Worm (Caenorhabditis elegans): ENCODE data around the gene Y38E10A.14.
A peak's percentile ranks its signal among the peaks of the same experiment; 100 is the strongest.

Gene Y38E10A.14

ce11 chrII:12603667-12604621 is 20.4 kb downstream of the Y38E10A.14 start, which contains the start of the genes ceh-100 and lips-15:
TSS of gene ceh-100 (minus strand) at chrII:12603680.
TSS of gene lips-15 (plus strand) at chrII:12604386.
- TF ChIP-seq klf-2 (GFP tag; conservative IDR thresholded peaks at IDR 0.05) (no peak), flt-1 (GFP tag; IDR thresholded peaks at IDR 0.05) (no peak), T22C8.4 (GFP tag; IDR thresholded peaks at IDR 0.05) (peak; percentile 44; the same call in 1 of the 2 replicates), med-1 (GFP tag; optimal IDR thresholded peaks at IDR 0.05; ENCODE audit: insufficient read depth) (no peak), ztf-23 (GFP tag; IDR thresholded peaks at IDR 0.05) (no peak)

ce11 chrII:12580952-12581351 is 43.4 kb downstream of the Y38E10A.14 start, which contains the start of gene clec-4:
TSS of gene clec-4 (minus strand) at chrII:12581113.
- no peak for TF ChIP-seq ref-1 (GFP tag; conservative IDR thresholded peaks at IDR 0.05)
- TF ChIP-seq ztf-29 (GFP tag; IDR thresholded peaks at IDR 0.05) = no peak
- TF ChIP-seq tab-1 (GFP tag; IDR thresholded peaks at IDR 0.05) = no peak
- no peak for TF ChIP-seq ztf-23 (GFP tag; IDR thresholded peaks at IDR 0.05)
- TF ChIP-seq flt-1 (GFP tag; IDR thresholded peaks at IDR 0.05) = no peak
- TF ChIP-seq klf-2 (GFP tag; conservative IDR thresholded peaks at IDR 0.05) = no peak
- no peak for TF ChIP-seq T22C8.4 (GFP tag; IDR thresholded peaks at IDR 0.05)
- no peak for TF ChIP-seq med-1 (GFP tag; optimal IDR thresholded peaks at IDR 0.05; ENCODE audit: insufficient read depth)
- no peak for TF ChIP-seq cog-1 (tag; optimal IDR thresholded peaks at IDR 0.05)

ce11 chrII:12577754-12578153 is 46.6 kb downstream of the Y38E10A.14 start, which contains the start of gene clec-8:
TSS of gene clec-8 (minus strand) at chrII:12578061.
- TF ChIP-seq ztf-23 (GFP tag; IDR thresholded peaks at IDR 0.05) (no peak), med-1 (GFP tag; optimal IDR thresholded peaks at IDR 0.05; ENCODE audit: insufficient read depth) (no peak), klf-2 (GFP tag; conservative IDR thresholded peaks at IDR 0.05) (no peak), ref-1 (GFP tag; conservative IDR thresholded peaks at IDR 0.05) (no peak), cog-1 (tag; optimal IDR thresholded peaks at IDR 0.05) (no peak), ztf-29 (GFP tag; IDR thresholded peaks at IDR 0.05) (no peak), flt-1 (GFP tag; IDR thresholded peaks at IDR 0.05) (no peak), tab-1 (GFP tag; IDR thresholded peaks at IDR 0.05) (no peak), T22C8.4 (GFP tag; IDR thresholded peaks at IDR 0.05) (no peak)

- TF ChIP-seq klf-2 (GFP tag; conservative IDR thresholded peaks at IDR 0.05) (no peak), ref-1 (GFP tag; conservative IDR thresholded peaks at IDR 0.05) (no peak), T22C8.4 (GFP tag; IDR thresholded peaks at IDR 0.05) (no peak), tab-1 (GFP tag; IDR thresholded peaks at IDR 0.05) (no peak), cog-1 (tag; optimal IDR thresholded peaks at IDR 0.05) (no peak), ztf-29 (GFP tag; IDR thresholded peaks at IDR 0.05) (no peak), med-1 (GFP tag; optimal IDR thresholded peaks at IDR 0.05; ENCODE audit: insufficient read depth) (no peak), flt-1 (GFP tag; IDR thresholded peaks at IDR 0.05) (no peak), ztf-23 (GFP tag; IDR thresholded peaks at IDR 0.05) (no peak)
Measured at ce11 chrII:12574668-12575067, 49.7 kb downstream of the Y38E10A.14 start, which contains the start of gene Y38E10A.3. TSS of gene Y38E10A.3 (minus strand) at chrII:12574768.

- TF ChIP-seq ref-1 (GFP tag; conservative IDR thresholded peaks at IDR 0.05) = no peak
- no peak for TF ChIP-seq ztf-23 (GFP tag; IDR thresholded peaks at IDR 0.05)
- no peak for TF ChIP-seq tab-1 (GFP tag; IDR thresholded peaks at IDR 0.05)
- no peak for TF ChIP-seq flt-1 (GFP tag; IDR thresholded peaks at IDR 0.05)
- TF ChIP-seq ztf-29 (GFP tag; IDR thresholded peaks at IDR 0.05) = no peak
- TF ChIP-seq klf-2 (GFP tag; conservative IDR thresholded peaks at IDR 0.05) = no peak
- no peak for TF ChIP-seq med-1 (GFP tag; optimal IDR thresholded peaks at IDR 0.05; ENCODE audit: insufficient read depth)
- TF ChIP-seq T22C8.4 (GFP tag; IDR thresholded peaks at IDR 0.05) = no peak
- TF ChIP-seq cog-1 (tag; optimal IDR thresholded peaks at IDR 0.05) = no peak
Measured at ce11 chrII:12573541-12573940, 50.8 kb downstream of the Y38E10A.14 start, which contains the start of gene Y38E10A.2. TSS of gene Y38E10A.2 (minus strand) at chrII:12573641.
